Worm (Caenorhabditis elegans): ENCODE results near the gene F52E1.3.

The F52E1.3 gene

DNA sequence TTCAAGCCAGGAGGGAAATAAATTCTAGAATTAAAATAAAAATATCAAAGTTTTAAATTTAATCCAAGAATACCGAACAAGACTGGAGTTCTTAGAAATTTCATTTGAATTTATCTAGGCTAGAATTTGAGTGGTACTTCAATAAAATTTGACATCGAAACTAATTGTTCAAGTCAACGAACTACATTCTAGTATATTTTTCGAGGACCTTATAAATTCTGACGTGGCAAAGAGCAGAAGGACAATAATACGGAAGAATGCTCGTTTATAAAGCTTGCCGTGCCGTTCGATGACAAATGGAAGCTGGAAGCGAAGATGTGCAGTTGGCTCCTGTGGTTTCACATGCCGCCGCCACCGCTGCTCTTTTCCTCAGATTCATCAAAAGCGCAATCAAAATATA is 6.2 kb downstream of the F52E1.3 start (continued):
- TF ChIP-seq efl-1 (GFP tag; optimal IDR thresholded peaks at IDR 0.05) (no peak), F33H1.4 (GFP tag; IDR thresholded peaks at IDR 0.05) (no peak), lsy-27 (tag; optimal IDR thresholded peaks at IDR 0.05; ENCODE audit: borderline replicate concordance, insufficient read depth) (no peak), Y53F4B.3 (GFP tag; IDR thresholded peaks at IDR 0.05) (no peak), F52B5.7 (tag; optimal IDR thresholded peaks at IDR 0.05) (no peak), F57A8.1 (GFP tag; optimal IDR thresholded peaks at IDR 0.05) (no peak), gei-17 (GFP tag; optimal IDR thresholded peaks at IDR 0.05) (no peak), ceh-40 (GFP tag; IDR thresholded peaks at IDR 0.05) (no peak)

DNA sequence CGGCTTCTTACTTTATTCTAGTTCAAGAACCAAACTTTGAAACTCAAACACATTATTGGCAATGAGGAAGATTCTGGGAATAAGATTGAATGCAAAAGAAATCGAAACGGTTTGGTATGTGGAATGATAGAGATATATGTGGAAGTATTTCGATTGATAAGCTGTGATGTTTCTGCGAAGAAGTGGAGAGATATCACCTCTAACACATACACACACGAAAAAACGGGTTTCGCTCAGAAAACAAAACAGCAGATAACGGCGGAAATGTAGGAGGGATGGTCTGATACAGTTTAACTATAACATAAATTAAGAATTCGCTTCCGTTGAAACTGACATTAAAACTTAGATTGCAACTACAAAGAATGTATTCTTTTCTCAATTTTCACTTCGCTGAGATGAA is 6.7 kb downstream of the F52E1.3 start:
- TF ChIP-seq egl-44 (GFP tag; IDR thresholded peaks at IDR 0.05), result no peak
- no peak for TF ChIP-seq ama-1 (optimal IDR thresholded peaks at IDR 0.05)
- TF ChIP-seq ama-1 (GFP tag; optimal IDR thresholded peaks at IDR 0.05), result no peak
- TF ChIP-seq ekl-4 (GFP tag; IDR thresholded peaks at IDR 0.05), result no peak
- TF ChIP-seq dpl-1 (GFP tag; optimal IDR thresholded peaks at IDR 0.05), result no peak
- no peak for TF ChIP-seq madf-8 (GFP tag; conservative IDR thresholded peaks at IDR 0.05)
- TF ChIP-seq snpc-1.1 (tag; optimal IDR thresholded peaks at IDR 0.05; ENCODE audit: insufficient read depth), result no peak
- TF ChIP-seq ceh-79 (tag; optimal IDR thresholded peaks at IDR 0.05), result no peak
- no peak for TF ChIP-seq tbp1 (GFP tag; optimal IDR thresholded peaks at IDR 0.05)
- no peak for TF ChIP-seq athp-1 (tag; optimal IDR thresholded peaks at IDR 0.05)
- TF ChIP-seq unc-130 (GFP tag; optimal IDR thresholded peaks at IDR 0.05), result no peak
- no peak for TF ChIP-seq C06A6.2 (GFP tag; conservative IDR thresholded peaks at IDR 0.05)
- TF ChIP-seq madf-3 (GFP tag; IDR thresholded peaks at IDR 0.05), result no peak
- no peak for TF ChIP-seq sptf-2 (GFP tag; optimal IDR thresholded peaks at IDR 0.05)
- no peak for TF ChIP-seq let-607 (tag; optimal IDR thresholded peaks at IDR 0.05)
- no peak for TF ChIP-seq bed-2 (GFP tag; IDR thresholded peaks at IDR 0.05)
- no peak for TF ChIP-seq lin-40 (tag; optimal IDR thresholded peaks at IDR 0.05)
- no peak for TF ChIP-seq lsy-27 (tag; optimal IDR thresholded peaks at IDR 0.05; ENCODE audit: borderline replicate concordance, insufficient read depth)
- no peak for TF ChIP-seq ztf-18 (tag; optimal IDR thresholded peaks at IDR 0.05)

DNA sequence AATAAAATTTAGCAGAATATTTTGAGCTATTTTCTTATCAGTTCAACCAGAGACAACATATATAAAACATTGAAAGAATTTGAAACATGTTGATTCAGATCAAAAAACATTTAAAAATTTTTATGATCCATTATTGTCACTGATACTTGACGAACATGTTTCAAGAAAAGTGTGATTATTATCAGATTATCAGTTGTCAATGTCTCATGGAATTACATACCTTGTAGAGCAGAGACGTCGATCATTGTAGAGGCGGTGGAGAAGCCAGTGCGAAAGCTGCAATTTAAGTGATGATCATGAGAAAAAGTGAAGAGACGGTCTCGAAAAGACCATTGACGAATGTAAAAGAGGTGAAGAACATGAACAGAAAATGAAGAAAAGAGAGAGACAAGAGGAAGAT is 7.8 kb downstream of the F52E1.3 start, which contains the start of gene F52E1.9:
F52E1.9 (minus strand) TSS at position 278 of the 400 bp plus-strand sequence.
- TF ChIP-seq snpc-1.1 (tag; optimal IDR thresholded peaks at IDR 0.05; ENCODE audit: insufficient read depth) (no peak), nhr-80 (tag; optimal IDR thresholded peaks at IDR 0.05) (peak; percentile 83), atf-7 (tag; optimal IDR thresholded peaks at IDR 0.05) (peak; percentile 14), ztf-28 (GFP tag; IDR thresholded peaks at IDR 0.05) (no peak), rpc-1 (optimal IDR thresholded peaks at IDR 0.05) (no peak), rpc-1 (tag; optimal IDR thresholded peaks at IDR 0.05) (no peak)

DNA sequence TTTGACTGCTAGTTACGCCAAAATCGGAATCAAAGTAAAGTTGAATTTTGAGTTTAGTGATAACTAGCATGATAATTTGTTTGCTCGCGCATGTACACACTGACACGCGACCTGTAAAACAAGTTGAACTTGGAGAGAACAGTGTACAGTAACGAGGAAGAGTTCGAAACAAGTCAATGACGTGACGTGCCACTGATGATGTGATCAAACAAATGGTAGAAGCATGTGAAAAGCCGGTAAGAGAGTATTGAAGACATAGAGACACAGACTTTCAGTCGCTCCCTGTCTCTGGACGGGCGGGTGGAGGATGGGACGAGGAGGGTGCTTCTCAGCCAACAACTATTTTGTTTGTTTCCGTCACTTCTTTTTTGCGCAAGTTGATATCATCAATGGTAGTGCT is 8.6 kb downstream of the F52E1.3 start:
- TF ChIP-seq rpc-1 (optimal IDR thresholded peaks at IDR 0.05) (no peak), rpc-1 (tag; optimal IDR thresholded peaks at IDR 0.05) (no peak), pbrm-1 (GFP tag; IDR thresholded peaks at IDR 0.05) (no peak), nhr-80 (tag; optimal IDR thresholded peaks at IDR 0.05) (peak; percentile 33), aptf-2 (GFP tag; conservative IDR thresholded peaks at IDR 0.05) (no peak), D2030.7 (GFP tag; IDR thresholded peaks at IDR 0.05) (no peak), mel-28 (tag; optimal IDR thresholded peaks at IDR 0.05; ENCODE audit: borderline replicate concordance) (no peak), nhr-90 (tag; optimal IDR thresholded peaks at IDR 0.05) (no peak), tbx-9 (tag; optimal IDR thresholded peaks at IDR 0.05; ENCODE audit: borderline replicate concordance) (no peak), hrde-1 (tag; optimal IDR thresholded peaks at IDR 0.05; ENCODE audit: borderline replicate concordance) (no peak), ceh-58 (GFP tag; IDR thresholded peaks at IDR 0.05) (no peak), hmg-1.2 (GFP tag; IDR thresholded peaks at IDR 0.05) (peak; percentile 45; the same call in 1 of the 2 replicates)
